Worm (Caenorhabditis elegans) whole organism, mixed stage, embryonic: ENCODE results near the gene rfc-2.

Experiments
- M03D4.4 ChIP-seq: sonication (generic microtip); optimal IDR thresholded peaks from 2 replicates; lab custom pipeline; 2017; ENCODE audit warnings: mild to moderate bottlenecking, missing genetic modification characterization, missing compliant biosample characterization
- bed-3 ChIP-seq: fragments of 200-800 bp; sonication (Bioruptor generic); optimal IDR thresholded peaks from 3 replicates; lab custom pipeline; 2018; ENCODE audit warnings: mild to moderate bottlenecking, missing genetic modification characterization, moderate library complexity, missing compliant biosample characterization
- blmp-1 ChIP-seq: fragments of 150-350 bp; optimal IDR thresholded peaks from 2 replicates; lab custom pipeline; 2014; ENCODE audit warnings: missing biosample characterization, missing genetic modification characterization
- ceh-39 ChIP-seq: fragments of 150-350 bp; optimal IDR thresholded peaks from 2 replicates; lab custom pipeline; 2014; ENCODE audit warnings: missing biosample characterization, missing genetic modification characterization
- ceh-43 ChIP-seq: fragments of 200-800 bp; sonication (Bioruptor generic); optimal IDR thresholded peaks from 2 replicates; lab custom pipeline; 2018; ENCODE audit warnings: mild to moderate bottlenecking, missing genetic modification characterization, moderate library complexity, missing compliant biosample characterization
- ceh-83 ChIP-seq: fragments of 200-800 bp; sonication (Bioruptor generic); optimal IDR thresholded peaks from 2 replicates; lab custom pipeline; 2018; ENCODE audit warnings: mild to moderate bottlenecking, missing genetic modification characterization, missing compliant biosample characterization
- ces-1 ChIP-seq: fragments of 150-350 bp; optimal IDR thresholded peaks from 2 replicates; lab custom pipeline; 2014; ENCODE audit warnings: missing biosample characterization, missing genetic modification reagents, missing genetic modification characterization
- cnd-1 ChIP-seq: fragments of 200-800 bp; sonication (Bioruptor generic); optimal IDR thresholded peaks from 2 replicates; lab custom pipeline; 2018; ENCODE audit warnings: mild to moderate bottlenecking, missing genetic modification characterization, missing compliant biosample characterization
- drap-1 ChIP-seq: fragments of 200-800 bp; sonication (Bioruptor generic); optimal IDR thresholded peaks from 3 replicates; lab custom pipeline; 2018; ENCODE audit warnings: mild to moderate bottlenecking, missing genetic modification characterization, missing compliant biosample characterization
- elt-1 ChIP-seq: sonication (generic microtip); optimal IDR thresholded peaks from 2 replicates; lab custom pipeline; 2017; ENCODE audit warnings: missing genetic modification characterization, mild to moderate bottlenecking, missing compliant biosample characterization, antibody characterized with exemption, moderate library complexity, borderline replicate concordance; ENCODE audit not compliant: insufficient read depth
- elt-3 ChIP-seq: fragments of 150-350 bp; optimal IDR thresholded peaks from 2 replicates; lab custom pipeline; 2014; ENCODE audit warnings: missing biosample characterization, missing genetic modification characterization
- flh-1 ChIP-seq: fragments of 200-800 bp; sonication (Bioruptor generic); optimal IDR thresholded peaks from 2 replicates; lab custom pipeline; 2018; ENCODE audit warnings: mild to moderate bottlenecking, missing genetic modification characterization, moderate library complexity, missing compliant biosample characterization
- ham-2 ChIP-seq: fragments of 200-800 bp; sonication (Bioruptor generic); optimal IDR thresholded peaks from 2 replicates; lab custom pipeline; 2018; ENCODE audit warnings: mild to moderate bottlenecking, missing genetic modification characterization, missing compliant biosample characterization
- hlh-1 ChIP-seq: fragments of 150-350 bp; optimal IDR thresholded peaks from 2 replicates; lab custom pipeline; 2014; ENCODE audit warnings: missing biosample characterization, missing genetic modification reagents, missing genetic modification characterization
- lin-13 ChIP-seq: fragments of 150-350 bp; optimal IDR thresholded peaks from 2 replicates; lab custom pipeline; 2014; ENCODE audit warnings: missing biosample characterization, missing genetic modification characterization
- lin-32 ChIP-seq: fragments of 200-800 bp; sonication (Bioruptor generic); optimal IDR thresholded peaks from 2 replicates; lab custom pipeline; 2018; ENCODE audit warnings: mild to moderate bottlenecking, missing genetic modification characterization, missing compliant biosample characterization
- lsy-2 ChIP-seq: fragments of 150-350 bp; optimal IDR thresholded peaks from 2 replicates; lab custom pipeline; 2014; ENCODE audit warnings: missing biosample characterization, missing genetic modification characterization
- mab-5 ChIP-seq: fragments of 150-350 bp; optimal IDR thresholded peaks from 2 replicates; lab custom pipeline; 2014; ENCODE audit warnings: missing biosample characterization, missing genetic modification characterization
- mep-1 ChIP-seq: fragments of 150-350 bp; optimal IDR thresholded peaks from 2 replicates; lab custom pipeline; 2017; ENCODE audit warnings: missing biosample characterization, missing genetic modification reagents, missing genetic modification characterization, inconsistent platforms
- mls-2 ChIP-seq: sonication (generic microtip); optimal IDR thresholded peaks from 2 replicates; lab custom pipeline; 2016; ENCODE audit warnings: mild to moderate bottlenecking, missing genetic modification characterization, moderate library complexity, missing compliant biosample characterization
- nhr-12 ChIP-seq: fragments of 150-350 bp; optimal IDR thresholded peaks from 2 replicates; lab custom pipeline; 2014; ENCODE audit warnings: missing biosample characterization, missing genetic modification characterization
- nhr-2 ChIP-seq: fragments of 150-350 bp; optimal IDR thresholded peaks from 2 replicates; lab custom pipeline; 2014; ENCODE audit warnings: missing biosample characterization, missing genetic modification characterization
- nhr-237 ChIP-seq: fragments of 150-350 bp; optimal IDR thresholded peaks from 2 replicates; lab custom pipeline; 2014; ENCODE audit warnings: missing biosample characterization, missing genetic modification characterization
- nhr-28 ChIP-seq: fragments of 150-350 bp; optimal IDR thresholded peaks from 2 replicates; lab custom pipeline; 2014; ENCODE audit warnings: missing biosample characterization, missing genetic modification characterization
- nhr-76 ChIP-seq: sonication (generic microtip); optimal IDR thresholded peaks from 2 replicates; lab custom pipeline; 2017; ENCODE audit warnings: missing biosample characterization, missing genetic modification characterization
- pha-4 ChIP-seq: fragments of 150-350 bp; optimal IDR thresholded peaks from 2 replicates; lab custom pipeline; 2018; ENCODE audit warnings: missing biosample characterization, missing genetic modification reagents, missing genetic modification characterization
- sem-2 ChIP-seq: fragments of 200-800 bp; sonication (Bioruptor generic); optimal IDR thresholded peaks from 2 replicates; lab custom pipeline; 2018; ENCODE audit warnings: mild to moderate bottlenecking, missing genetic modification characterization, missing compliant biosample characterization
- snpc-4 ChIP-seq: fragments of 150-350 bp; optimal IDR thresholded peaks from 2 replicates; lab custom pipeline; 2014; ENCODE audit warnings: missing biosample characterization, missing genetic modification characterization
- sptf-1 ChIP-seq: sonication (generic microtip); optimal IDR thresholded peaks from 2 replicates; lab custom pipeline; 2017; ENCODE audit warnings: mild to moderate bottlenecking, missing genetic modification characterization, moderate library complexity, missing compliant biosample characterization
- tbx-8 ChIP-seq: fragments of 200-800 bp; sonication (Bioruptor generic); optimal IDR thresholded peaks from 2 replicates; lab custom pipeline; 2018; ENCODE audit warnings: mild to moderate bottlenecking, missing genetic modification characterization, moderate library complexity, missing compliant biosample characterization
- unc-120 ChIP-seq: sonication (generic microtip); optimal IDR thresholded peaks from 2 replicates; lab custom pipeline; 2017; ENCODE audit warnings: missing genetic modification characterization, missing compliant biosample characterization; ENCODE audit not compliant: poor library complexity, severe bottlenecking
- unc-39 ChIP-seq: fragments of 150-350 bp; optimal IDR thresholded peaks from 2 replicates; lab custom pipeline; 2014; ENCODE audit warnings: missing biosample characterization, missing genetic modification characterization
- unc-62 ChIP-seq: fragments of 150-350 bp; optimal IDR thresholded peaks from 2 replicates; lab custom pipeline; 2014; ENCODE audit warnings: missing biosample characterization, missing genetic modification reagents, missing genetic modification characterization
- zip-8 ChIP-seq: fragments of 150-350 bp; optimal IDR thresholded peaks from 2 replicates; lab custom pipeline; 2014; ENCODE audit warnings: missing biosample characterization, missing genetic modification characterization
- ztf-11 ChIP-seq: fragments of 150-350 bp; optimal IDR thresholded peaks from 2 replicates; lab custom pipeline; 2014; ENCODE audit warnings: missing biosample characterization, missing genetic modification characterization

The rfc-2 gene

ce11 chrIV:1371300-1371699 is 24.2 kb downstream of the rfc-2 start:
- TF ChIP-seq nhr-2 (tag; lab: Kevin White, UChicago) (no peak), ham-2 (GFP tag; lab: Kevin White, UChicago) (no peak), ceh-39 (tag; lab: Kevin White, UChicago) (no peak), sem-2 (GFP tag; lab: Kevin White, UChicago) (no peak), ceh-43 (GFP tag; lab: Kevin White, UChicago) (no peak), nhr-12 (tag; lab: Kevin White, UChicago) (no peak), unc-62 (GFP tag; lab: Kevin White, UChicago) (no peak)
- TF ChIP-seq, all 35 proteins: peak for 0

ce11 chrIV:1375289-1375688 is 28.2 kb downstream of the rfc-2 start:
- TF ChIP-seq pha-4 (tag; lab: Kevin White, UChicago) (peak; percentile 51), sem-2 (GFP tag; lab: Kevin White, UChicago) (no peak), unc-62 (GFP tag; lab: Kevin White, UChicago) (no peak), ceh-83 (GFP tag; lab: Kevin White, UChicago) (no peak), mls-2 (no peak)

DNA sequence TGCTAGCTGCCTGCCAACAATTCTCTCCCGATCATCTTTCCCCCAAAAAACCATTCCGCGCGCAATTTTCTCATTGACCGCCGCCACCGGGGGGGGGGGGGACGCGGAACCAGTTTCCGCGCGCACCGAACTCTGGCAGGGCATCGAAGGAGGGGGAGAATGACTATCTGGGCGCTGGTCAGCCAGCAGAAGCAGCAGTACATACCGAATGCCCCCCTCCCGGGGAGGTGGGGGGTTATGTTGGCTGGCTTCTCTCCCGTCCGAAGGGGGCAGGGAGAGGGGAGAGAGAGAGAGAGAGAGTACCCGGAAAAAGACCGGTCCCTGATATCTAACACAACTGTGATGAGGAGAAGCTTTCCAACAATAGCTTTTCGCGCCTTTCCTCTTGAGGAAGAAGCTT is 30.6 kb downstream of the rfc-2 start:
- TF ChIP-seq nhr-2 (tag; lab: Kevin White, UChicago) (no peak), ces-1 (no peak), snpc-4 (tag; lab: Kevin White, UChicago) (no peak), flh-1 (no peak), nhr-237 (tag; lab: Kevin White, UChicago) (no peak), nhr-28 (tag; lab: Kevin White, UChicago) (no peak), mep-1 (tag; lab: Kevin White, UChicago) (no peak), unc-39 (tag; lab: Kevin White, UChicago) (no peak), tbx-8 (GFP tag; lab: Kevin White, UChicago) (no peak), lin-32 (GFP tag; lab: Kevin White, UChicago) (no peak), elt-1 (tag; lab: Kevin White, UChicago) (no peak), lsy-2 (no peak), ztf-11 (tag; lab: Kevin White, UChicago) (no peak), elt-3 (no peak), bed-3 (GFP tag; lab: Kevin White, UChicago) (peak; percentile 36), ceh-39 (tag; lab: Kevin White, UChicago) (no peak), unc-120 (no peak), cnd-1 (tag; lab: Kevin White, UChicago) (peak; percentile 42), drap-1 (peak; percentile 28), nhr-76 (no peak), ceh-83 (GFP tag; lab: Kevin White, UChicago) (no peak), M03D4.4 (peak; percentile 55), pha-4 (tag; lab: Kevin White, UChicago) (no peak), lin-13 (tag; lab: Kevin White, UChicago) (no peak), sem-2 (GFP tag; lab: Kevin White, UChicago) (no peak), nhr-12 (tag; lab: Kevin White, UChicago) (no peak), ceh-43 (GFP tag; lab: Kevin White, UChicago) (no peak), hlh-1 (tag; lab: Kevin White, UChicago) (no peak), mls-2 (peak; percentile 63), unc-62 (GFP tag; lab: Kevin White, UChicago) (no peak), blmp-1 (tag; lab: Kevin White, UChicago) (no peak), ham-2 (GFP tag; lab: Kevin White, UChicago) (peak; percentile 46), sptf-1 (tag; lab: Kevin White, UChicago) (peak; percentile 65), mab-5 (tag; lab: Kevin White, UChicago) (no peak), zip-8 (tag; lab: Kevin White, UChicago) (no peak)
- TF ChIP-seq, all 35 proteins: peak for 7

- TF ChIP-seq blmp-1 (tag; lab: Kevin White, UChicago) (no peak), snpc-4 (tag; lab: Kevin White, UChicago) (no peak)
These were observed 31.8 kb downstream of the rfc-2 start for ce11 chrIV:1378954-1379353.
